Worm (Caenorhabditis elegans): Measurements from ENCODE around the gene osta-3.

DNA sequence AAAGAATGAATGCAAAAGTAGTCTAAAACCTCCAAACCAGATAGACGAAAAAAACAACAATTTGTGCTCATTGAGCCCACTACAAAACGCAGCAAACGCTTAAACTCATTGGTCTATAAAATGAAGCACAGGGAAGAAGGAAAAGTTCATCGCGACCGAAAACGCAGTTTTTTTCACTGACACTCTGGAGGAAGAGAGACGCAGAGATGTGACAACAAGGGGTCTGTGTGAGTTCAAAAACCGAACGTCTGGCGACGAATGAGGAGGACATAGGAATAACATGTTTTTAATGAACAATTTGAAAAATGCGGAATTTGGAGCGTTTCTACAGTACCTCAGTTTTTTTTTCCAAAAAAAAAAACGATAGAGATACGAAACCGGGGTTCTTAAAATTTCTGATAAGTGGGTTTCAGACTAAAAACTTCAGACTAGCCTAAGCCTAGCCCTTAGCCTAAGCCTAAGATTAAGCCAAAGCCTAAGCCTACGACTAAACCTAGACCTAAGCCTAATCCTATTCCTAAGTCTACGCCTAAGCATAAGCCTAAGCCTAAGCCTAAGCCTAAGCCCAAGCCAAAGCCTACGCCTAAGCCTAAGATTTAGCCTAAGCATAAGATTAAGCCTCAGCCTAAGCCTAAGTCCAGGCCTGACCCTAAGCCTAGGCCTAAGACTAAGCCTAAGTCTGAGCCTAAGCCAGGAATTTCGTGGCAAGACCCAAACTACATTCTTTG is 7.1 kb downstream of the osta-3 start:
- TF ChIP-seq W03F9.2 (tag; optimal IDR thresholded peaks at IDR 0.05) (no peak), dao-5 (tag; optimal IDR thresholded peaks at IDR 0.05) (no peak)

Measured in whole organism, L4/young adult.